Fruit fly (Drosophila melanogaster) S2 (cell line): ENCODE measurements around the gene CG42538.

Source experiments
- CG8478 ChIP-seq: fragments of >200 bp; optimal IDR thresholded peaks from 2 replicates; lab custom pipeline; 2018
- CTCF ChIP-seq, 2 experiments: fragments of >200 bp; optimal IDR thresholded peaks; 2 replicates each; lab custom pipeline; 2018

Gene CG42538

DNA sequence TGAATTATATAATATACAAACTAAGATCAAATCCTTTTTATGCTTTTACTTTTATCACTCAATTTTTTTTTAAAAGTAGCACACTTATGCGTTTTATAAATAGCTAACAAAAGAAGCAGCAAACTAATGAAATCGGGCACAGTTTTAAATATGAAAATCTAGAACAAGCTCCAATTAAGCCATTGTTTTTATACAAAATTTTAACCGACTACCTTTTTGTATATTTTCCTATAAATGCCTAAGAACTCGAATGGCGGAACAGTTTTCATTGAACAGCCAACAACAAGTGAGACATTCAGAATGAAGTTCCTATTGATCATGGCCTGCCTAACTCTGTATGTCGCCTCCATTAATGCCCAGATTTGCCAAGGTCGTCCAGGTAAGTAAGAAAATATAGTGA lies at the start of gene CG42538:
CG42538 (plus strand) TSS at position 301 of the 400 bp plus-strand sequence.
- no peak for TF ChIP-seq CTCF (optimal IDR thresholded peaks at IDR 0.05; lab: Kevin White, UChicago)
- no peak for TF ChIP-seq CG8478

- TF ChIP-seq CG8478, result no peak
- TF ChIP-seq CTCF (optimal IDR thresholded peaks at IDR 0.05; lab: Kevin White, UChicago), result no peak
Observed at dm6 chr3L:15987635-15988034, 46.7 kb upstream of the CG42538 start, which contains the start of gene PolD1. TSS of gene PolD1 (minus strand) at chr3L:15987815.

- TF ChIP-seq CG8478 (no peak), CTCF (optimal IDR thresholded peaks at IDR 0.05; lab: Kevin White, UChicago) (peak in 1 of 2 experiments; percentile 32)
Observed at dm6 chr3L:15988039-15988546, 46.2 kb upstream of the CG42538 start, which contains the start of gene Hip14. TSS of gene Hip14 (plus strand) at chr3L:15988236.

dm6 chr3L:15996019-15996418 lies 38.3 kb upstream of the CG42538 start:
- TF ChIP-seq CTCF (optimal IDR thresholded peaks at IDR 0.05; lab: Kevin White, UChicago), result no peak
- TF ChIP-seq CG8478, result no peak

dm6 chr3L:15998217-15998616 lies 36.1 kb upstream of the CG42538 start:
- TF ChIP-seq CTCF (optimal IDR thresholded peaks at IDR 0.05; lab: Kevin White, UChicago), result no peak
- no peak for TF ChIP-seq CG8478

DNA sequence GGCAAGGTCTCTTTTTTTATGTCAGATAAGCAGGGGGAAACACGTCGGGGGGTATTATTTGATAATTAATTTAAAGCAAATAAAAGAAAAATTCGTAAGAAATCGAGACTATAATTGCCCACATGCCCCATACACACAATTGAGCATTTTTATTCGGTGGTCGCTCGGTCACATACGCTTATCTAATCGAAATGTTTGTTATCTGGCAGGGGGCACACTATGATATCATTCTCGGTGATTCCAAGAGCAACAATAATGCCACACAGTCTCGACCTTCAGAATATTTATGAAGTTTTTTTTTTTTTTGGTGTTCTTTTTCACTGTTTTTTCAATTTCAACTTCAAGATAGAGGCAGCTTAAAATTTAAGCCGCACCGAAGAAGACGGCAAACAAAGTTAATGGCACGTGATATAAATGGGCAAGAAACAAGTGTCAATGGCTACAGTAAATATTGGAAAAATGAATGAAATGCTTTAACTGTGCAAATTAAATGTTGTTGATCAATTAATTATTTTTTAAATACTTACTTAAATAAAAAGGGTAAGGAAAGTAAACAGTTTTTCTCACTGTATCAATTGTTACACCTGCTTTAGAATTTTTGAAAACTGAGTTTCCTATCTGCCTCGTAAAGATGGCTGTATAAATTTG lies 34.8 kb upstream of the CG42538 start:
- no peak for TF ChIP-seq CTCF (optimal IDR thresholded peaks at IDR 0.05; lab: Kevin White, UChicago)
- no peak for TF ChIP-seq CG8478

- TF ChIP-seq CG8478, result no peak
- no peak for TF ChIP-seq CTCF (optimal IDR thresholded peaks at IDR 0.05; lab: Kevin White, UChicago)
Observed at dm6 chr3L:16001164-16001679, 33.1 kb upstream of the CG42538 start.

dm6 chr3L:16002116-16002716 lies 32.1 kb upstream of the CG42538 start:
- TF ChIP-seq CTCF (optimal IDR thresholded peaks at IDR 0.05; lab: Kevin White, UChicago) (no peak), CG8478 (no peak)

dm6 chr3L:16004401-16005237 lies 29.7 kb upstream of the CG42538 start, which contains the start of the genes hzg and mRpS31:
TSS of gene hzg (minus strand) at chr3L:16004736.
TSS of gene mRpS31 (plus strand) at chr3L:16005193.
- TF ChIP-seq CTCF (optimal IDR thresholded peaks at IDR 0.05; lab: Kevin White, UChicago) (no peak), CG8478 (no peak)

dm6 chr3L:16010176-16010575 lies 24.1 kb upstream of the CG42538 start:
- TF ChIP-seq CG8478, result no peak
- TF ChIP-seq CTCF (optimal IDR thresholded peaks at IDR 0.05; lab: Kevin White, UChicago), result no peak

DNA sequence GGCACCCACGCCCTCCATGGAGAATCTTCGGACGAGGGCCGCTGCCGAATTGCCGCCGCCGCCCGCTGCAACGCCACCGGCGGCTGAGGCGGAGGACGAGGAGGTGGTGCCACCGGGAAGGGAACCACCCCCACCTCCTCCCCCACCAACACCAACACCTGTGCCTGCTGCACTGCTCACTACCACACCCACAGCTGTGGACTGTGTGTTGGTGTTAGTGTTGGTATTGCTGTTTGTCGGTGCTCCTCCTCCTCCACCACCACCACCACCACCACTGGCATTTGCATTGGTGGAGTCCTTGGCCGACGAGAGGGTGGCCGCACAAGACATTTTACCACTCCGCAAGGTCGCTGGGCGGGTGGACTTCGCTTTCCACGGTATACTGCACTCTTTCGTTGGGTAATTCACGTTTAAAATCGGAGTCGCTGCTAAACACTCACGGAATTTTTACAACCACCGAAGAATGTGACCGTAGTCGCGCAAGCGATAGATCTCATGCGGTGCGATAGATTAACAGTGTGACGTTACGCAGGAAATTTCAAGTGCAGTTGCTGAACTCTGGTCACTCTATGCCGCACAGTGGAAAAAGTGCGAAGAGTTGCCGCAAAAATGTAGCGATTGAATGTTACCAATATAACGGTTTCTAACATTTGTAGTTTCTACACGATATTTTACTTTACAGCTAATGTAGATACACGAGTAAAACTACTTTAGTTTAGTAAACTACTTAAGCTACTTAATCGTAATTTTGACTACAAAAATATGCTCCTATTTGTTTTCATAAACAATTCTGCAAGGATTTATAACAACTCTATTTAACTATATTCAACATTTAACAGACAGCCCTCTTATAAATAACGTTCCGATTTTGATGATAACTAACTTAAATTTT lies 22.8 kb upstream of the CG42538 start, which contains the start of gene mib1:
mib1 (minus strand) TSS at position 494 of the 892 bp plus-strand sequence.
- TF ChIP-seq CTCF (optimal IDR thresholded peaks at IDR 0.05; lab: Kevin White, UChicago) (peak; percentile 55), CG8478 (no peak)

- TF ChIP-seq CTCF (optimal IDR thresholded peaks at IDR 0.05; lab: Kevin White, UChicago), result no peak
Observed at dm6 chr3L:16012315-16012950, 21.9 kb upstream of the CG42538 start.

DNA sequence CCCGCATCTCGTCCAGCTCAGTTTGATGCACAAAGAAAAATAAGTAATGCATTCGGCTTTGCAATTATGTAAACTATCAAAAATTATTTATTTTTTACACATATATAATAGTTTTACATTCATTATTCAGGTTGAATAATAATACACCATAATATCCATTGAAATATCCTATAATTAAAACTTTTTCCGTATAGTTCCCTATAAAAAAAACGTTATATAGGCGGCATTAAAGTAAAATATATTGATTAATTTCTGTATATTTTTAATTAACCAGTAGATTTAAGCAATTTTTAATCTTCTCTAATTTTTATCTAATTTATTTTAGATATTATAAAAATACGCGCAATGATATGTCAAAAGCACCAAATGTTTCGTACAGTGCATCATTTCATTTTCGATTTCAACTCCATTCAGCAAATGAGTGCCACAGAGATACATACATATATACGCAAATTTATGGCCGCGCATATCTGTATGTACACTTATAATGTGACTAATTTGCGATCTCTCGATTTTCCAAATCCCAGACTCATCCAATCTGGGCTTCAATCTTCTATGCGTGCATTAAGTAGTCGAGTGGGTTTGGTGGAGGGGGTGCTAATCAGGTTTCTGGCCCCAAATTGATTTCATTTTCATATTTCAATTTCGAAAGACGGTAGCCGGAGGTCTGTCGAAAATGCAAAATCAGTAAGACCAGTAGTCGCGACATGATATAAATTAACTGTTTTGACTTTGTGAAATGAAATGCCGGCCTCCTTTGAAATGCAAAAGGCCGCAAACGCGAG lies 20.9 kb upstream of the CG42538 start:
- TF ChIP-seq CG8478, result no peak
- TF ChIP-seq CTCF (optimal IDR thresholded peaks at IDR 0.05; lab: Kevin White, UChicago), result no peak
